Fruit fly (Drosophila melanogaster): Measurements from ENCODE around the gene CG1387.

CG1387 gene

DNA sequence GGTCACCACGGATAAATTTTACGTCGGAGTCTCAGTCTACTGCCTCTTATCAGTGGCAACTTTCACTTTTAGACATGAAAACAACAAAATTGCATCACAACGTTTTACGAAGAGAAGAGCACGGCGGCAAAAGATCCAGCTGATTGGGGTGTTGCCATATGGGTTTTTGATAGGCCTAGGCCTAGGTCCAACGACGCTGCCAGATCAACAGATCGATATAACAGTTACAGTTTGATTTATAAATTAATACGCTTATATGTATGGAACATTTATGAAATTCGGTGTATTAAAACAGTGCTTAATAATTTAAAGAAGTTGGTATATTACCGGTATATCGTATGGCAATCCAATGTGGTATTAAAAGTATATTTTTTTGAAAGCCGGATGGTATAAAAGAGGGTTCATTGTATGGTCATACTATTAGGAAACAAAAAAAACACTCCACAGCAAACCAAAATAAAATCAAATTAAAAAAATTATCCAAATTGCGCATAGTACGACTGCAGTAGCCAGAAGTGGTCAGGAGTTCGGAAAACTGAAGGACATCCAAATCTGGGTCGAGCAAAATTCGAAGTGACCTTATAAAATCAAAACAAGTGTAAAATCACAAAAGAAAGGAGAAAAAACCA, 51.2 kb downstream of the CG1387 start, which contains the start of gene CG1440:
TSS of gene CG1440 (plus strand) at position 402 of the 629 bp plus-strand sequence.
- no peak for TF ChIP-seq CG6792 (GFP tag; optimal IDR thresholded peaks at IDR 0.05)
- no peak for TF ChIP-seq OdsH (GFP tag; optimal IDR thresholded peaks at IDR 0.05)
- no peak for TF ChIP-seq CG8319 (GFP tag; optimal IDR thresholded peaks at IDR 0.05)
- no peak for TF ChIP-seq Ets21C (GFP tag; optimal IDR thresholded peaks at IDR 0.05)
- TF ChIP-seq Sox14 (GFP tag; optimal IDR thresholded peaks at IDR 0.05), result peak; percentile 22
- TF ChIP-seq CG6808 (GFP tag; optimal IDR thresholded peaks at IDR 0.05), result peak; percentile 28
- no peak for TF ChIP-seq CG4318 (GFP tag; optimal IDR thresholded peaks at IDR 0.05)
- TF ChIP-seq spab (GFP tag; optimal IDR thresholded peaks at IDR 0.05), result no peak
- TF ChIP-seq Eip78C (GFP tag), result peak; percentile 80
- TF ChIP-seq CG3032 (tag; optimal IDR thresholded peaks at IDR 0.05), result peak; percentile 29
- no peak for TF ChIP-seq Lpt (GFP tag; optimal IDR thresholded peaks at IDR 0.05)
- TF ChIP-seq esn (GFP tag; optimal IDR thresholded peaks at IDR 0.05), result peak; percentile 46
- TF ChIP-seq CG1621 (tag; optimal IDR thresholded peaks at IDR 0.05), result no peak
- peak; percentile 66 for TF ChIP-seq Blimp-1 (GFP tag; optimal IDR thresholded peaks at IDR 0.05)
- TF ChIP-seq CG6163 (GFP tag; IDR thresholded peaks at IDR 0.05), result 0 out of 3 replicates have a peak, but pooled peaks have one; percentile 14
- TF ChIP-seq CG8119 (GFP tag; IDR thresholded peaks at IDR 0.05), result 0 out of 3 replicates have a peak, but pooled peaks have one; percentile 27
- peak; percentile 54 for TF ChIP-seq CG6276 (GFP tag; optimal IDR thresholded peaks at IDR 0.05)
- TF ChIP-seq CG31627 (GFP tag; optimal IDR thresholded peaks at IDR 0.05), result no peak
- peak; percentile 36 for TF ChIP-seq lz (GFP tag; optimal IDR thresholded peaks at IDR 0.05)
- TF ChIP-seq Ets96B (tag; optimal IDR thresholded peaks at IDR 0.05), result peak; percentile 32
- peak; percentile 23 for TF ChIP-seq CG10631 (GFP tag; optimal IDR thresholded peaks at IDR 0.05)
- TF ChIP-seq vri (GFP tag; optimal IDR thresholded peaks at IDR 0.05), result no peak
- no peak for TF ChIP-seq Hr39 (GFP tag; optimal IDR thresholded peaks at IDR 0.05)
- no peak for TF ChIP-seq CG7368 (GFP tag; optimal IDR thresholded peaks at IDR 0.05)
- peak; percentile 18; the same call in 1 of the 2 replicates for TF ChIP-seq Gug (GFP tag; IDR thresholded peaks at IDR 0.05)
- TF ChIP-seq CG11294 (GFP tag; IDR thresholded peaks at IDR 0.05), result no peak
- TF ChIP-seq achi (GFP tag; optimal IDR thresholded peaks at IDR 0.05), result peak; percentile 33
- no peak for TF ChIP-seq CG11902 (GFP tag; optimal IDR thresholded peaks at IDR 0.05)
- no peak for TF ChIP-seq Smox (GFP tag; optimal IDR thresholded peaks at IDR 0.05)
- no peak for TF ChIP-seq dac (GFP tag; optimal IDR thresholded peaks at IDR 0.05)

dm6 chrX:8437285-8438110, 51.9 kb downstream of the CG1387 start, which contains the start of gene Miga:
Gene Miga, minus strand, starts transcription at chrX:8437820.
- TF ChIP-seq cyc (GFP tag; optimal IDR thresholded peaks at IDR 0.05), result no peak
- TF ChIP-seq CG32006 (GFP tag; optimal IDR thresholded peaks at IDR 0.05), result peak; percentile 22
- no peak for TF ChIP-seq CG8319 (GFP tag; optimal IDR thresholded peaks at IDR 0.05)
- TF ChIP-seq Smox (GFP tag; optimal IDR thresholded peaks at IDR 0.05), result no peak
- no peak for TF ChIP-seq fd59A (GFP tag; optimal IDR thresholded peaks at IDR 0.05)
- no peak for TF ChIP-seq pdm3 (GFP tag; optimal IDR thresholded peaks at IDR 0.05)
- TF ChIP-seq Sox14 (GFP tag; optimal IDR thresholded peaks at IDR 0.05), result no peak
- no peak for TF ChIP-seq Gug (GFP tag; IDR thresholded peaks at IDR 0.05)
- TF ChIP-seq Met (GFP tag; optimal IDR thresholded peaks at IDR 0.05), result no peak
- TF ChIP-seq CG6808 (GFP tag; optimal IDR thresholded peaks at IDR 0.05), result peak; percentile 18
- no peak for TF ChIP-seq Hr39 (GFP tag; optimal IDR thresholded peaks at IDR 0.05)
- no peak for TF ChIP-seq Hr4 (GFP tag; optimal IDR thresholded peaks at IDR 0.05)
- peak; percentile 8 for TF ChIP-seq Sox102F (GFP tag; optimal IDR thresholded peaks at IDR 0.05)
- no peak for TF ChIP-seq CG4318 (GFP tag; optimal IDR thresholded peaks at IDR 0.05)
- no peak for TF ChIP-seq Hr38 (GFP tag; optimal IDR thresholded peaks at IDR 0.05)
- no peak for TF ChIP-seq Sox15 (GFP tag; optimal IDR thresholded peaks at IDR 0.05)
- no peak for TF ChIP-seq salr (GFP tag; optimal IDR thresholded peaks at IDR 0.05)
- peak; percentile 54 for TF ChIP-seq CG6854 (GFP tag; optimal IDR thresholded peaks at IDR 0.05)
- TF ChIP-seq OdsH (GFP tag; optimal IDR thresholded peaks at IDR 0.05), result no peak
- TF ChIP-seq spab (GFP tag; optimal IDR thresholded peaks at IDR 0.05), result peak; percentile 9
- peak; percentile 21; the same call in 1 of the 3 replicates for TF ChIP-seq eg (GFP tag; IDR thresholded peaks at IDR 0.05)
- no peak for TF ChIP-seq net (GFP tag; optimal IDR thresholded peaks at IDR 0.05)
- no peak for TF ChIP-seq CG34406 (GFP tag; optimal IDR thresholded peaks at IDR 0.05)
- TF ChIP-seq CG10669 (GFP tag; optimal IDR thresholded peaks at IDR 0.05), result no peak
- peak; percentile 47 for TF ChIP-seq CG6276 (GFP tag; optimal IDR thresholded peaks at IDR 0.05)
- peak; percentile 27 for TF ChIP-seq CG16779 (tag; optimal IDR thresholded peaks at IDR 0.05)
- no peak for TF ChIP-seq CG11902 (GFP tag; optimal IDR thresholded peaks at IDR 0.05)
- no peak for TF ChIP-seq CG10631 (GFP tag; optimal IDR thresholded peaks at IDR 0.05)
- TF ChIP-seq svp (GFP tag), result peak; percentile 75

Data from whole organism, prepupa.